Fruit fly (Drosophila melanogaster) whole organism, embryonic: ENCODE measurements around the gene PLCXD.

Source experiments
- CG10366 ChIP-seq: fragments of 200-800 bp; sonication (Bioruptor generic); IDR thresholded peaks from 2 replicates; pipeline ENCODE4 v1.3.6; 2022; ENCODE audit warnings: missing biosample characterization, missing genetic modification characterization
- CG10431 ChIP-seq: fragments of 200-800 bp; sonication (Bioruptor generic); optimal IDR thresholded peaks from 3 replicates; lab custom pipeline; 2018; ENCODE audit warnings: missing biosample characterization, mild to moderate bottlenecking, missing genetic modification characterization
- CG12219 ChIP-seq: fragments of 200-800 bp; sonication (Bioruptor generic); optimal IDR thresholded peaks from 3 replicates; lab custom pipeline; 2018; ENCODE audit warnings: missing biosample characterization, mild to moderate bottlenecking, missing genetic modification characterization
- CG12299 ChIP-seq: fragments of 200-800 bp; sonication (Bioruptor generic); optimal IDR thresholded peaks from 2 replicates; lab custom pipeline; 2018; ENCODE audit warnings: missing biosample characterization, mild to moderate bottlenecking, missing genetic modification characterization
- CG14050 ChIP-seq: fragments of 200-800 bp; sonication (Bioruptor generic); IDR thresholded peaks from 3 replicates; pipeline ENCODE4 v1.3.6; 2022; ENCODE audit warnings: missing biosample characterization, missing genetic modification characterization
- CG15011 ChIP-seq: fragments of 200-800 bp; sonication (Bioruptor generic); optimal IDR thresholded peaks from 3 replicates; lab custom pipeline; 2018; ENCODE audit warnings: missing biosample characterization, mild to moderate bottlenecking, missing genetic modification characterization
- CG15514 ChIP-seq: fragments of 200-800 bp; sonication (Bioruptor generic); optimal IDR thresholded peaks from 3 replicates; lab custom pipeline; 2017; ENCODE audit warnings: missing biosample characterization, missing genetic modification characterization, mild to moderate bottlenecking, moderate library complexity, missing genetic modification reagents
- CG1602 ChIP-seq: fragments of 200-800 bp; sonication (Bioruptor generic); optimal IDR thresholded peaks from 3 replicates; lab custom pipeline; 2016; ENCODE audit warnings: missing biosample characterization, missing genetic modification characterization
- CG17802 ChIP-seq: fragments of 200-800 bp; sonication (Bioruptor generic); optimal IDR thresholded peaks from 2 replicates; lab custom pipeline; 2018; ENCODE audit warnings: missing biosample characterization, mild to moderate bottlenecking, missing genetic modification characterization, moderate library complexity
- CG18262 ChIP-seq: fragments of 200-800 bp; optimal IDR thresholded peaks from 3 replicates; lab custom pipeline; 2019; ENCODE audit warnings: missing biosample characterization, mild to moderate bottlenecking, missing genetic modification characterization, moderate library complexity
- CG34376 ChIP-seq: fragments of 200-800 bp; sonication (Bioruptor generic); optimal IDR thresholded peaks from 2 replicates; lab custom pipeline; 2018; ENCODE audit warnings: missing biosample characterization, mild to moderate bottlenecking, missing genetic modification characterization
- CG4820 ChIP-seq: fragments of 200-800 bp; sonication (Bioruptor generic); optimal IDR thresholded peaks from 3 replicates; lab custom pipeline; 2016; ENCODE audit warnings: missing biosample characterization, missing genetic modification characterization
- CG6683 ChIP-seq: fragments of 200-800 bp; sonication (Bioruptor generic); optimal IDR thresholded peaks from 2 replicates; lab custom pipeline; 2017; ENCODE audit warnings: missing biosample characterization, mild to moderate bottlenecking, missing genetic modification characterization, missing genetic modification reagents
- CG7271 ChIP-seq: fragments of 200-800 bp; sonication (Bioruptor generic); optimal IDR thresholded peaks from 2 replicates; lab custom pipeline; 2018; ENCODE audit warnings: missing biosample characterization, mild to moderate bottlenecking, missing genetic modification characterization, moderate library complexity
- CG8290 ChIP-seq, 3 experiments: fragments of 200-800 bp; sonication (Bioruptor generic); optimal IDR thresholded peaks; 2 replicates each; lab custom pipeline; 2016 to 2019; ENCODE audit warnings: missing biosample characterization in 3 of 3, missing genetic modification characterization in 3 of 3, mild to moderate bottlenecking in 2 of 3, moderate library complexity in 1 of 3
- CG8388 ChIP-seq: fragments of 200-800 bp; sonication (Bioruptor generic); optimal IDR thresholded peaks from 2 replicates; lab custom pipeline; 2019; ENCODE audit warnings: missing biosample characterization, mild to moderate bottlenecking, missing genetic modification characterization, moderate library complexity
- CHES-1-like ChIP-seq: fragments of 200-800 bp; sonication (Bioruptor generic); optimal IDR thresholded peaks from 2 replicates; lab custom pipeline; 2016; ENCODE audit warnings: missing biosample characterization, missing genetic modification characterization
- CTCF ChIP-seq: fragments of 200-800 bp; sonication (Bioruptor generic); optimal IDR thresholded peaks from 2 replicates; lab custom pipeline; 2017; ENCODE audit warnings: missing biosample characterization, mild to moderate bottlenecking, missing genetic modification characterization, moderate library complexity
- Dip2 ChIP-seq: fragments of 200-800 bp; sonication (Bioruptor generic); IDR thresholded peaks from 2 replicates; pipeline ENCODE4 v1.3.6; 2022; ENCODE audit warnings: missing biosample characterization, missing genetic modification characterization
- Elba2 ChIP-seq: fragments of 200-800 bp; sonication (Bioruptor generic); optimal IDR thresholded peaks from 3 replicates; lab custom pipeline; 2016; ENCODE audit warnings: missing biosample characterization, missing genetic modification characterization
- HLH3B ChIP-seq: fragments of 200-800 bp; sonication (Bioruptor generic); IDR thresholded peaks from 2 replicates; pipeline ENCODE4 v1.3.6; 2022; ENCODE audit warnings: missing biosample characterization, missing genetic modification characterization
- HLH4C ChIP-seq: fragments of 200-800 bp; sonication (Bioruptor generic); IDR thresholded peaks from 3 replicates; pipeline ENCODE4 v1.3.6; 2022; ENCODE audit warnings: missing biosample characterization, missing genetic modification characterization; ENCODE audit not compliant: partially characterized antibody
- HLH54F ChIP-seq: fragments of 200-800 bp; sonication (Bioruptor generic); optimal IDR thresholded peaks from 3 replicates; lab custom pipeline; 2016; ENCODE audit warnings: missing biosample characterization, missing genetic modification characterization
- Hr51 ChIP-seq, 2 experiments: fragments of 200-800 bp; sonication (Bioruptor generic); optimal IDR thresholded peaks; 2 replicates in 1 of 2; 3 replicates in 1 of 2; lab custom pipeline; 2016 to 2018; ENCODE audit warnings: missing biosample characterization in 2 of 2, missing genetic modification characterization in 2 of 2, mild to moderate bottlenecking in 1 of 2, moderate library complexity in 1 of 2
- Lpt ChIP-seq: fragments of >200 bp; optimal IDR thresholded peaks from 2 replicates; lab custom pipeline; 2018; ENCODE audit warnings: missing biosample characterization, missing genetic modification characterization
- MESR4 ChIP-seq: fragments of 200-800 bp; sonication (Bioruptor generic); optimal IDR thresholded peaks from 2 replicates; lab custom pipeline; 2018; ENCODE audit warnings: missing biosample characterization, mild to moderate bottlenecking, missing genetic modification characterization, moderate library complexity
- MTF-1 ChIP-seq: fragments of 200-800 bp; sonication (Bioruptor generic); optimal IDR thresholded peaks from 2 replicates; lab custom pipeline; 2018; ENCODE audit warnings: missing biosample characterization, mild to moderate bottlenecking, missing genetic modification characterization, borderline replicate concordance
- NC2α ChIP-seq: fragments of 200-800 bp; sonication (Bioruptor generic); optimal IDR thresholded peaks from 2 replicates; lab custom pipeline; 2016; ENCODE audit warnings: missing biosample characterization, missing genetic modification characterization
- NC2β ChIP-seq: fragments of 200-800 bp; sonication (Bioruptor generic); optimal IDR thresholded peaks from 2 replicates; lab custom pipeline; 2016; ENCODE audit warnings: missing biosample characterization, missing genetic modification characterization
- Ptx1 ChIP-seq: fragments of 200-800 bp; sonication (Bioruptor generic); IDR thresholded peaks from 2 replicates; pipeline ENCODE4 v1.3.6; 2022; ENCODE audit warnings: missing biosample characterization, missing genetic modification characterization
- Ravus ChIP-seq: fragments of 200-800 bp; sonication (Bioruptor generic); IDR thresholded peaks from 2 replicates; pipeline ENCODE4 v1.3.6; 2022; ENCODE audit warnings: missing biosample characterization, missing genetic modification characterization
- Scr ChIP-seq: fragments of 200-800 bp; sonication (Bioruptor generic); IDR thresholded peaks from 2 replicates; pipeline ENCODE4 v1.3.6; 2022; ENCODE audit warnings: missing biosample characterization, missing genetic modification characterization; ENCODE audit not compliant: partially characterized antibody
- Tbp ChIP-seq: fragments of >200 bp; optimal IDR thresholded peaks from 2 replicates; lab custom pipeline; 2018; ENCODE audit warnings: missing biosample characterization, missing genetic modification characterization
- Trl ChIP-seq, 3 experiments: fragments of >200 bp in 2 of 3; fragments of 200-800 bp in 1 of 3; sonication (Bioruptor generic) in 1 of 3; optimal IDR thresholded peaks; 2 replicates in 1 of 3; 3 replicates in 2 of 3; lab custom pipeline; 2016 to 2017; ENCODE audit warnings: missing biosample characterization in 1 of 3, missing genetic modification characterization in 1 of 3
- ash1 ChIP-seq: fragments of 200-800 bp; sonication (Bioruptor generic); optimal IDR thresholded peaks from 2 replicates; lab custom pipeline; 2018; ENCODE audit warnings: missing biosample characterization, mild to moderate bottlenecking, missing genetic modification characterization
- caup ChIP-seq: fragments of 200-800 bp; sonication (Bioruptor generic); optimal IDR thresholded peaks from 3 replicates; lab custom pipeline; 2017; ENCODE audit warnings: missing biosample characterization, mild to moderate bottlenecking, missing genetic modification characterization, moderate library complexity; ENCODE audit not compliant: severe bottlenecking
- cg ChIP-seq: fragments of 200-800 bp; sonication (Bioruptor generic); optimal IDR thresholded peaks from 3 replicates; lab custom pipeline; 2019; ENCODE audit warnings: missing biosample characterization, mild to moderate bottlenecking, missing genetic modification characterization, moderate library complexity
- cwo ChIP-seq: fragments of 200-800 bp; sonication (Bioruptor generic); optimal IDR thresholded peaks from 3 replicates; lab custom pipeline; 2017; ENCODE audit warnings: missing biosample characterization, missing genetic modification characterization, mild to moderate bottlenecking, moderate library complexity, missing genetic modification reagents
- da ChIP-seq: fragments of 200-800 bp; sonication (Bioruptor generic); optimal IDR thresholded peaks from 2 replicates; lab custom pipeline; 2016; ENCODE audit warnings: missing biosample characterization, missing genetic modification characterization
- dimm ChIP-seq: fragments of 200-800 bp; sonication (Bioruptor generic); IDR thresholded peaks from 2 replicates; pipeline ENCODE4 v1.3.6; 2022; ENCODE audit warnings: missing biosample characterization, missing genetic modification characterization
- ems ChIP-seq: fragments of 200-800 bp; sonication (Bioruptor generic); optimal IDR thresholded peaks from 3 replicates; lab custom pipeline; 2016; ENCODE audit warnings: missing biosample characterization, missing genetic modification characterization
- en ChIP-seq: fragments of 200-800 bp; sonication (Bioruptor generic); optimal IDR thresholded peaks from 2 replicates; lab custom pipeline; 2016; ENCODE audit warnings: missing biosample characterization, missing genetic modification characterization
- inv ChIP-seq: fragments of 200-800 bp; sonication (Bioruptor generic); IDR thresholded peaks from 2 replicates; pipeline ENCODE4 v1.3.6; 2022; ENCODE audit warnings: missing biosample characterization, missing genetic modification characterization; ENCODE audit not compliant: partially characterized antibody
- lbe ChIP-seq: fragments of 200-800 bp; sonication (Bioruptor generic); optimal IDR thresholded peaks from 2 replicates; lab custom pipeline; 2016; ENCODE audit warnings: missing biosample characterization, mild to moderate bottlenecking, missing genetic modification characterization
- mam ChIP-seq: fragments of 200-800 bp; sonication (Bioruptor generic); optimal IDR thresholded peaks from 3 replicates; lab custom pipeline; 2016; ENCODE audit warnings: missing biosample characterization, missing genetic modification characterization
- pho ChIP-seq: fragments of 200-800 bp; sonication (Bioruptor generic); optimal IDR thresholded peaks from 2 replicates; lab custom pipeline; 2016; ENCODE audit warnings: missing biosample characterization, missing genetic modification characterization
- prd ChIP-seq, 3 experiments: fragments of >200 bp in 2 of 3; fragments of 200-800 bp in 1 of 3; sonication (Bioruptor generic) in 1 of 3; optimal IDR thresholded peaks in 2 of 3; IDR thresholded peaks in 1 of 3; 2 replicates in 2 of 3; 3 replicates in 1 of 3; pipeline versions ENCODE4 v1.3.6 to Lab custom; 2017 to 2022; ENCODE audit warnings: missing biosample characterization in 1 of 3, missing genetic modification characterization in 1 of 3
- ranshi ChIP-seq: fragments of 200-800 bp; sonication (Bioruptor generic); IDR thresholded peaks from 2 replicates; pipeline ENCODE4 v1.3.6; 2022; ENCODE audit warnings: missing biosample characterization, missing genetic modification characterization
- row ChIP-seq: fragments of 200-800 bp; sonication (Bioruptor generic); IDR thresholded peaks from 3 replicates; pipeline ENCODE4 v1.3.6; 2022; ENCODE audit warnings: missing biosample characterization, missing genetic modification characterization
- unpg ChIP-seq: fragments of 200-800 bp; sonication (Bioruptor generic); optimal IDR thresholded peaks from 3 replicates; lab custom pipeline; 2018; ENCODE audit warnings: missing biosample characterization, mild to moderate bottlenecking, missing genetic modification characterization, moderate library complexity

The PLCXD gene

DNA sequence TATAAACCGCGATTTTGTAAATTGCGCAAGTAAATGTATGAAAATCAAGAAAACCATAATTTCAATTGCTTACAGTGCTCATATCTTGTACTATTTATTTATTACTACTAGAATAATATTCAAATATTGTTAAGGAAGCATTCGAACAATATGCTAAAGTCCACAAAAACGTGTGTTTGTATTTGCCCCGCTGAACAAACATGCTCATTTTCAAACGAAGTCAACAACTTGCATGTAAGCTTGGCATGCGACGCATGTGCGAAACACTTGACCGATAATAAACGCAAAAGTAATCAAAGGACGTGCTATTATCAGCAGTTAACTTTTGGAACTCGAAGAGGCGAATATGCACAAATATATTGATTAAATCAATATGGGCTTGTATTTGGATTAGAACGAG lies 28.0 kb upstream of the PLCXD start (continued):
- no peak for TF ChIP-seq lbe
- TF ChIP-seq CHES-1-like (GFP tag; lab: Kevin White, UChicago): no peak
- peak; percentile 75 for TF ChIP-seq CG15514 (GFP tag; lab: Kevin White, UChicago)
- peak; percentile 4 for TF ChIP-seq HLH54F (GFP tag; lab: Kevin White, UChicago)
- TF ChIP-seq CG10366 (GFP tag; lab: Robert Waterston, UW): no peak
- peak; percentile 61 for TF ChIP-seq ash1 (GFP tag; lab: Kevin White, UChicago)
- peak; percentile 75 for TF ChIP-seq unpg (GFP tag; lab: Kevin White, UChicago)
- peak; percentile 60 for TF ChIP-seq CG15011
- no peak for TF ChIP-seq Scr (GFP tag; lab: Robert Waterston, UW)
- TF ChIP-seq ems (GFP tag; lab: Kevin White, UChicago): no peak
- TF ChIP-seq prd (optimal IDR thresholded peaks at IDR 0.05; lab: Kevin White, UChicago): no peak
- peak; percentile 51; the same call in 2 of the 3 replicates for TF ChIP-seq prd (GFP tag; IDR thresholded peaks at IDR 0.05; lab: Robert Waterston, UW)
- peak; percentile 6 for TF ChIP-seq NC2α (GFP tag; lab: Kevin White, UChicago)
- TF ChIP-seq ranshi: peak; percentile 61; the same call in 1 of the 2 replicates
- TF ChIP-seq CTCF (GFP tag; lab: Kevin White, UChicago): no peak
- peak; percentile 85 for TF ChIP-seq caup (GFP tag; lab: Kevin White, UChicago)
- TF ChIP-seq cwo (GFP tag; lab: Kevin White, UChicago): peak; percentile 37
- TF ChIP-seq CG6683: peak; percentile 47
- TF ChIP-seq CG1602 (GFP tag; lab: Kevin White, UChicago): peak; percentile 22
- TF ChIP-seq MESR4 (GFP tag; lab: Kevin White, UChicago): no peak
- TF ChIP-seq CG8388 (GFP tag; lab: Kevin White, UChicago): peak; percentile 42
- TF ChIP-seq Tbp: no peak
- TF ChIP-seq Lpt (GFP tag; lab: Kevin White, UChicago): no peak
- TF ChIP-seq en (GFP tag; lab: Kevin White, UChicago): no peak
- TF ChIP-seq Elba2 (GFP tag; lab: Kevin White, UChicago): no peak
- peak; percentile 54 for TF ChIP-seq CG12219
- TF ChIP-seq CG4820 (GFP tag; lab: Kevin White, UChicago): no peak
- peak; percentile 70 for TF ChIP-seq CG10431
- TF ChIP-seq CG8290 (GFP tag; optimal IDR thresholded peaks at IDR 0.05; lab: Kevin White, UChicago): no peak
- TF ChIP-seq CG8290 (tag; optimal IDR thresholded peaks at IDR 0.05; lab: Kevin White, UChicago): peak; percentile 47 to 91
- TF ChIP-seq HLH3B (GFP tag; lab: Robert Waterston, UW): no peak; the same call in 1 of the 2 replicates
- TF ChIP-seq CG34376 (GFP tag; lab: Kevin White, UChicago): peak; percentile 40
- no peak for TF ChIP-seq cg (GFP tag; lab: Kevin White, UChicago)
- TF ChIP-seq row (GFP tag; lab: Robert Waterston, UW): no peak
- TF ChIP-seq CG7271 (tag; lab: Kevin White, UChicago): peak; percentile 29
- no peak for TF ChIP-seq mam (GFP tag; lab: Kevin White, UChicago)
- TF ChIP-seq inv (GFP tag; lab: Robert Waterston, UW): no peak
- TF ChIP-seq da: no peak
- no peak for TF ChIP-seq CG14050 (GFP tag; lab: Robert Waterston, UW)
- peak; percentile 1 to 34 for TF ChIP-seq Hr51 (GFP tag; optimal IDR thresholded peaks at IDR 0.05; lab: Kevin White, UChicago)
- peak; percentile 89 for TF ChIP-seq CG12299 (tag; lab: Kevin White, UChicago)
- no peak for TF ChIP-seq Trl (optimal IDR thresholded peaks at IDR 0.05; lab: Kevin White, UChicago)
- peak; percentile 61 for TF ChIP-seq Trl (GFP tag; optimal IDR thresholded peaks at IDR 0.05; lab: Kevin White, UChicago)
- no peak for TF ChIP-seq dimm
- peak; percentile 52 for TF ChIP-seq NC2β
- no peak for TF ChIP-seq Ravus (GFP tag; lab: Robert Waterston, UW)
- peak; percentile 36 for TF ChIP-seq CG18262 (tag; lab: Kevin White, UChicago)
- peak; percentile 78 for TF ChIP-seq MTF-1
- TF ChIP-seq Dip2: no peak
- TF ChIP-seq HLH4C: no peak
- peak; percentile 15 for TF ChIP-seq CG17802 (tag; lab: Kevin White, UChicago)
- TF ChIP-seq pho: peak; percentile 18
- no peak for TF ChIP-seq Ptx1 (GFP tag; lab: Robert Waterston, UW)
